Fruit fly (Drosophila melanogaster) whole organism, embryonic: Measurements from ENCODE around the gene CG42583.
A peak's percentile ranks its signal among the peaks of the same experiment; 100 is the strongest.

ENCODE experiments used
- Abd-B ChIP-seq: fragments of 200-800 bp; sonication (Bioruptor generic); optimal IDR thresholded peaks from 2 replicates; lab custom pipeline; 2018; ENCODE audit warnings: missing biosample characterization, mild to moderate bottlenecking, missing genetic modification characterization, moderate library complexity
- Bgb ChIP-seq: fragments of 200-800 bp; sonication (Bioruptor generic); IDR thresholded peaks from 2 replicates; pipeline ENCODE4 v1.3.6; 2022; ENCODE audit warnings: missing biosample characterization, missing genetic modification characterization; ENCODE audit not compliant: partially characterized antibody
- CG10543 ChIP-seq: fragments of 200-800 bp; sonication (Bioruptor generic); optimal IDR thresholded peaks from 3 replicates; lab custom pipeline; 2017; ENCODE audit warnings: missing biosample characterization, mild to moderate bottlenecking, missing genetic modification characterization, moderate library complexity
- CG12391 ChIP-seq: fragments of 200-800 bp; sonication (Bioruptor generic); optimal IDR thresholded peaks from 3 replicates; lab custom pipeline; 2018; ENCODE audit warnings: missing biosample characterization, mild to moderate bottlenecking, missing genetic modification characterization, moderate library complexity
- CG12659 ChIP-seq: fragments of 200-800 bp; sonication (Bioruptor generic); optimal IDR thresholded peaks from 3 replicates; lab custom pipeline; 2017; ENCODE audit warnings: mild to moderate bottlenecking, missing biosample characterization, missing genetic modification reagents, missing genetic modification characterization
- CG16813 ChIP-seq: fragments of 200-800 bp; sonication (Bioruptor generic); IDR thresholded peaks from 3 replicates; pipeline ENCODE4 v1.3.6; 2022; ENCODE audit warnings: missing biosample characterization, missing genetic modification characterization; ENCODE audit not compliant: partially characterized antibody
- CG18599 ChIP-seq: fragments of 200-800 bp; sonication (Bioruptor generic); optimal IDR thresholded peaks from 3 replicates; lab custom pipeline; 2017; ENCODE audit warnings: missing biosample characterization, missing genetic modification characterization, mild to moderate bottlenecking, moderate library complexity, missing genetic modification reagents
- CG2120 ChIP-seq: fragments of 200-800 bp; sonication (Bioruptor generic); optimal IDR thresholded peaks from 3 replicates; lab custom pipeline; 2016; ENCODE audit warnings: missing biosample characterization, missing genetic modification characterization
- CG2129 ChIP-seq: fragments of 200-800 bp; sonication (Bioruptor generic); IDR thresholded peaks from 2 replicates; pipeline ENCODE4 v1.3.6; 2022; ENCODE audit warnings: missing biosample characterization, missing genetic modification characterization; ENCODE audit not compliant: partially characterized antibody
- CG30020 ChIP-seq: fragments of 200-800 bp; optimal IDR thresholded peaks from 2 replicates; lab custom pipeline; 2019; ENCODE audit warnings: missing biosample characterization, mild to moderate bottlenecking, missing genetic modification characterization, moderate library complexity
- CG31441 ChIP-seq: fragments of 200-800 bp; sonication (Bioruptor generic); IDR thresholded peaks from 2 replicates; pipeline ENCODE4 v1.3.6; 2022; ENCODE audit warnings: missing biosample characterization, missing genetic modification characterization
- CG6175 ChIP-seq: fragments of 200-800 bp; sonication (Bioruptor generic); IDR thresholded peaks from 3 replicates; pipeline ENCODE4 v1.3.6; 2022; ENCODE audit warnings: missing biosample characterization, missing genetic modification characterization
- CG7839 ChIP-seq: fragments of 200-800 bp; sonication (Bioruptor generic); optimal IDR thresholded peaks from 3 replicates; lab custom pipeline; 2018; ENCODE audit warnings: missing biosample characterization, mild to moderate bottlenecking, missing genetic modification characterization, moderate library complexity
- CG8290 ChIP-seq, 3 experiments: fragments of 200-800 bp; sonication (Bioruptor generic); optimal IDR thresholded peaks; 2 replicates each; lab custom pipeline; 2016 to 2019; ENCODE audit warnings: missing biosample characterization in 3 of 3, missing genetic modification characterization in 3 of 3, mild to moderate bottlenecking in 2 of 3, moderate library complexity in 1 of 3
- CG9797 ChIP-seq: fragments of 200-800 bp; sonication (Bioruptor generic); optimal IDR thresholded peaks from 3 replicates; lab custom pipeline; 2018; ENCODE audit warnings: missing biosample characterization, mild to moderate bottlenecking, missing genetic modification characterization
- CG9817 ChIP-seq: fragments of 200-800 bp; sonication (Bioruptor generic); optimal IDR thresholded peaks from 2 replicates; lab custom pipeline; 2018; ENCODE audit warnings: missing biosample characterization, mild to moderate bottlenecking, missing genetic modification characterization, moderate library complexity
- Dbx ChIP-seq: fragments of 200-800 bp; sonication (Bioruptor generic); IDR thresholded peaks from 3 replicates; pipeline ENCODE4 v1.3.6; 2022; ENCODE audit warnings: missing biosample characterization, missing genetic modification characterization
- Dip2 ChIP-seq: fragments of 200-800 bp; sonication (Bioruptor generic); IDR thresholded peaks from 2 replicates; pipeline ENCODE4 v1.3.6; 2022; ENCODE audit warnings: missing biosample characterization, missing genetic modification characterization
- Dref ChIP-seq: fragments of 200-800 bp; sonication (Bioruptor generic); IDR thresholded peaks from 2 replicates; pipeline ENCODE4 v1.3.6; 2022; ENCODE audit warnings: missing biosample characterization, missing genetic modification characterization
- Ets65A ChIP-seq: fragments of 200-800 bp; sonication (Bioruptor generic); peaks from one replicate; lab custom pipeline; 2016; ENCODE audit warnings: missing biosample characterization, missing genetic modification characterization
- Gug ChIP-seq: fragments of 200-800 bp; sonication (Bioruptor generic); IDR thresholded peaks from 4 replicates; pipeline ENCODE4 v1.3.6; 2022; ENCODE audit warnings: missing biosample characterization, missing genetic modification characterization
- HLH4C ChIP-seq: fragments of 200-800 bp; sonication (Bioruptor generic); IDR thresholded peaks from 3 replicates; pipeline ENCODE4 v1.3.6; 2022; ENCODE audit warnings: missing biosample characterization, missing genetic modification characterization; ENCODE audit not compliant: partially characterized antibody
- Xbp1 ChIP-seq: fragments of 200-800 bp; sonication (Bioruptor generic); optimal IDR thresholded peaks from 3 replicates; lab custom pipeline; 2016; ENCODE audit warnings: missing biosample characterization, mild to moderate bottlenecking, missing genetic modification characterization
- Xrp1 ChIP-seq: fragments of 200-800 bp; sonication (Bioruptor generic); IDR thresholded peaks from 2 replicates; pipeline ENCODE4 v1.3.6; 2022; ENCODE audit warnings: missing biosample characterization, missing genetic modification characterization
- bbx ChIP-seq: fragments of 200-800 bp; sonication (Bioruptor generic); IDR thresholded peaks from 2 replicates; pipeline ENCODE4 v1.3.6; 2022; ENCODE audit warnings: missing biosample characterization, missing genetic modification characterization; ENCODE audit not compliant: partially characterized antibody
- cg ChIP-seq: fragments of 200-800 bp; sonication (Bioruptor generic); optimal IDR thresholded peaks from 3 replicates; lab custom pipeline; 2019; ENCODE audit warnings: missing biosample characterization, mild to moderate bottlenecking, missing genetic modification characterization, moderate library complexity
- chinmo ChIP-seq: fragments of 200-800 bp; sonication (Bioruptor generic); IDR thresholded peaks from 4 replicates; pipeline ENCODE4 v1.3.6; 2022; ENCODE audit warnings: missing biosample characterization, missing genetic modification characterization; ENCODE audit not compliant: partially characterized antibody
- crp ChIP-seq, 2 experiments: fragments of 200-800 bp; sonication (Bioruptor generic); optimal IDR thresholded peaks; 2 replicates in 1 of 2; 3 replicates in 1 of 2; lab custom pipeline; 2017; ENCODE audit warnings: missing biosample characterization in 2 of 2, missing genetic modification characterization in 2 of 2, mild to moderate bottlenecking in 1 of 2, moderate library complexity in 1 of 2
- ems ChIP-seq: fragments of 200-800 bp; sonication (Bioruptor generic); optimal IDR thresholded peaks from 3 replicates; lab custom pipeline; 2016; ENCODE audit warnings: missing biosample characterization, missing genetic modification characterization
- gem ChIP-seq: fragments of 200-800 bp; sonication (Bioruptor generic); optimal IDR thresholded peaks from 2 replicates; lab custom pipeline; 2019; ENCODE audit warnings: missing biosample characterization, mild to moderate bottlenecking, missing genetic modification characterization, moderate library complexity
- gfzf ChIP-seq: fragments of 200-800 bp; sonication (Bioruptor generic); optimal IDR thresholded peaks from 2 replicates; lab custom pipeline; 2016; ENCODE audit warnings: missing biosample characterization, mild to moderate bottlenecking, missing genetic modification characterization, moderate library complexity
- lab ChIP-seq: fragments of 200-800 bp; sonication (Bioruptor generic); optimal IDR thresholded peaks from 3 replicates; lab custom pipeline; 2017; ENCODE audit warnings: missing biosample characterization, missing genetic modification characterization, mild to moderate bottlenecking, moderate library complexity, missing genetic modification reagents
- nerfin-2 ChIP-seq: fragments of 200-800 bp; sonication (Bioruptor generic); IDR thresholded peaks from 2 replicates; pipeline ENCODE4 v1.3.6; 2022; ENCODE audit warnings: missing biosample characterization, missing genetic modification characterization; ENCODE audit not compliant: partially characterized antibody
- nmo ChIP-seq: fragments of 200-800 bp; sonication (Bioruptor generic); optimal IDR thresholded peaks from 2 replicates; lab custom pipeline; 2018; ENCODE audit warnings: missing biosample characterization, mild to moderate bottlenecking, missing genetic modification characterization, moderate library complexity
- otp ChIP-seq: fragments of 200-800 bp; sonication (Bioruptor generic); IDR thresholded peaks from 3 replicates; pipeline ENCODE4, ENCODE4 v1.3.6; 2022; ENCODE audit warnings: missing biosample characterization, missing genetic modification characterization
- peb ChIP-seq: fragments of 200-800 bp; sonication (Bioruptor generic); IDR thresholded peaks from 2 replicates; pipeline ENCODE4 v1.3.6; 2022; ENCODE audit warnings: missing biosample characterization, missing genetic modification characterization
- pho ChIP-seq: fragments of 200-800 bp; sonication (Bioruptor generic); optimal IDR thresholded peaks from 2 replicates; lab custom pipeline; 2016; ENCODE audit warnings: missing biosample characterization, missing genetic modification characterization
- ranshi ChIP-seq: fragments of 200-800 bp; sonication (Bioruptor generic); IDR thresholded peaks from 2 replicates; pipeline ENCODE4 v1.3.6; 2022; ENCODE audit warnings: missing biosample characterization, missing genetic modification characterization
- slbo ChIP-seq: fragments of 200-800 bp; sonication (Bioruptor generic); IDR thresholded peaks from 2 replicates; pipeline ENCODE4 v1.3.6; 2022; ENCODE audit warnings: missing biosample characterization, missing genetic modification characterization
- sna ChIP-seq: fragments of 200-800 bp; sonication (Bioruptor generic); IDR thresholded peaks from 2 replicates; pipeline ENCODE4 v1.3.6; 2022; ENCODE audit warnings: missing biosample characterization, missing genetic modification characterization; ENCODE audit not compliant: partially characterized antibody
- sob ChIP-seq: fragments of 200-800 bp; sonication (Bioruptor generic); IDR thresholded peaks from 2 replicates; pipeline ENCODE4 v1.3.6; 2022; ENCODE audit warnings: missing biosample characterization, missing genetic modification characterization
- tap ChIP-seq: fragments of 200-800 bp; optimal IDR thresholded peaks from 3 replicates; lab custom pipeline; 2019; ENCODE audit warnings: missing biosample characterization, mild to moderate bottlenecking, missing genetic modification characterization, moderate library complexity
- tio ChIP-seq: fragments of 200-800 bp; sonication (Bioruptor generic); optimal IDR thresholded peaks from 2 replicates; lab custom pipeline; 2017; ENCODE audit warnings: missing biosample characterization, missing genetic modification characterization, inconsistent platforms
- toy ChIP-seq: fragments of 200-800 bp; sonication (Bioruptor generic); IDR thresholded peaks from 2 replicates; pipeline ENCODE4 v1.3.6; 2022; ENCODE audit warnings: missing biosample characterization, missing genetic modification characterization
- trem ChIP-seq: fragments of 200-800 bp; optimal IDR thresholded peaks from 3 replicates; lab custom pipeline; 2019; ENCODE audit warnings: missing biosample characterization, mild to moderate bottlenecking, missing genetic modification characterization, moderate library complexity
- vnd ChIP-seq: fragments of 200-800 bp; sonication (Bioruptor generic); IDR thresholded peaks from 3 replicates; pipeline ENCODE4 v1.3.6; 2022; ENCODE audit warnings: missing biosample characterization, missing genetic modification characterization; ENCODE audit not compliant: partially characterized antibody
- zen ChIP-seq: fragments of 200-800 bp; sonication (Bioruptor generic); optimal IDR thresholded peaks from 3 replicates; lab custom pipeline; 2018; ENCODE audit warnings: missing biosample characterization, mild to moderate bottlenecking, missing genetic modification characterization, moderate library complexity
- zfh2 ChIP-seq: fragments of 200-800 bp; sonication (Bioruptor generic); optimal IDR thresholded peaks from 2 replicates; lab custom pipeline; 2016; ENCODE audit warnings: missing biosample characterization, missing genetic modification characterization

The CG42583 gene

dm6 chrX:20159679-20160140 is 20.1 kb downstream of the CG42583 start, which contains the start of gene Rab35 (continued):
- TF ChIP-seq CG30020 = peak; percentile 68
- TF ChIP-seq Ets65A (GFP tag; lab: Kevin White, UChicago) = peak; percentile 57
- TF ChIP-seq Dref (GFP tag; lab: Robert Waterston, UW) = peak; percentile 77
- peak; percentile 92 for TF ChIP-seq HLH4C (GFP tag; lab: Robert Waterston, UW)
- TF ChIP-seq CG18599 (GFP tag; lab: Kevin White, UChicago) = no peak
- no peak for TF ChIP-seq CG10543
- TF ChIP-seq CG9797 (GFP tag; lab: Kevin White, UChicago) = peak; percentile 10
- peak; percentile 25 for TF ChIP-seq lab (GFP tag; lab: Kevin White, UChicago)
- TF ChIP-seq crp (GFP tag; optimal IDR thresholded peaks at IDR 0.05; lab: Kevin White, UChicago) = no peak
- TF ChIP-seq Bgb = peak; percentile 91
- TF ChIP-seq CG2129 (GFP tag; lab: Robert Waterston, UW) = peak; percentile 94
- peak; percentile 5; the same call in 1 of the 2 replicates for TF ChIP-seq sob (GFP tag; lab: Robert Waterston, UW)
- peak; percentile 88 for TF ChIP-seq bbx (GFP tag; lab: Robert Waterston, UW)
- no peak for TF ChIP-seq toy (GFP tag; lab: Robert Waterston, UW)
- no peak for TF ChIP-seq pho (GFP tag; lab: Kevin White, UChicago)
- TF ChIP-seq gem (tag; lab: Kevin White, UChicago) = peak; percentile 41
- TF ChIP-seq CG12659 (GFP tag; lab: Kevin White, UChicago) = peak; percentile 31
- peak; percentile 7 for TF ChIP-seq CG7839 (tag; lab: Kevin White, UChicago)
- TF ChIP-seq CG12391 = peak; percentile 57
- TF ChIP-seq Gug (GFP tag; lab: Robert Waterston, UW) = peak; percentile 25; the same call in 1 of the 4 replicates
- no peak for TF ChIP-seq Dip2
- TF ChIP-seq Xbp1 (GFP tag; lab: Kevin White, UChicago) = peak; percentile 31
- peak; percentile 12; the same call in 1 of the 2 replicates for TF ChIP-seq ranshi (GFP tag; lab: Robert Waterston, UW)
- TF ChIP-seq CG6175 (GFP tag; lab: Robert Waterston, UW) = no peak
- TF ChIP-seq CG16813 (GFP tag; lab: Robert Waterston, UW) = peak; percentile 95
- TF ChIP-seq CG2120 (GFP tag; lab: Kevin White, UChicago) = peak; percentile 49
- peak; percentile 17 for TF ChIP-seq zfh2 (GFP tag; lab: Kevin White, UChicago)
- no peak for TF ChIP-seq otp (GFP tag; lab: Robert Waterston, UW)
- TF ChIP-seq zen = peak; percentile 33
- TF ChIP-seq CG8290 (GFP tag; optimal IDR thresholded peaks at IDR 0.05; lab: Kevin White, UChicago) = peak; percentile 38
- TF ChIP-seq CG8290 (tag; optimal IDR thresholded peaks at IDR 0.05; lab: Kevin White, UChicago) = no peak
- TF ChIP-seq chinmo (GFP tag; lab: Robert Waterston, UW) = peak; percentile 72; the same call in 1 of the 4 replicates
- peak; percentile 94 for TF ChIP-seq vnd (GFP tag; lab: Robert Waterston, UW)
- no peak for TF ChIP-seq peb
- TF ChIP-seq slbo (GFP tag; lab: Robert Waterston, UW) = peak; percentile 9; the same call in 1 of the 2 replicates
- TF ChIP-seq Xrp1 (GFP tag; lab: Robert Waterston, UW) = 0 out of 2 replicates have a peak, but pooled peaks have one; percentile 10
- peak; percentile 91 for TF ChIP-seq nerfin-2 (GFP tag; lab: Robert Waterston, UW)
- peak; percentile 68 for TF ChIP-seq cg (GFP tag; lab: Kevin White, UChicago)
- TF ChIP-seq Dbx = peak; percentile 41; the same call in 1 of the 3 replicates
- TF ChIP-seq ems (GFP tag; lab: Kevin White, UChicago) = peak; percentile 6
- TF ChIP-seq tio (GFP tag; lab: Kevin White, UChicago) = no peak
- TF ChIP-seq Abd-B (GFP tag; lab: Kevin White, UChicago) = peak; percentile 3
- peak; percentile 93 for TF ChIP-seq sna
- TF ChIP-seq nmo (GFP tag; lab: Kevin White, UChicago) = peak; percentile 64
- peak; percentile 1 for TF ChIP-seq CG9817 (tag; lab: Kevin White, UChicago)
- peak; percentile 65 for TF ChIP-seq trem
- peak; percentile 4 for TF ChIP-seq gfzf (GFP tag; lab: Kevin White, UChicago)
- TF ChIP-seq tap (tag; lab: Kevin White, UChicago) = no peak
- peak; percentile 14; the same call in 1 of the 2 replicates for TF ChIP-seq CG31441 (GFP tag; lab: Robert Waterston, UW)
